Worm (Caenorhabditis elegans) whole organism, midembryonic: ENCODE data around the gene M199.134.

ENCODE experiments used
- flt-1 ChIP-seq: fragments of 200-800 bp; sonication (Bioruptor generic); IDR thresholded peaks from 2 replicates; pipeline ENCODE4 v1.3.6; 2022; ENCODE audit warnings: missing genetic modification characterization, missing compliant biosample characterization
- klf-2 ChIP-seq: fragments of 200-800 bp; sonication (Bioruptor generic); conservative IDR thresholded peaks from 2 replicates; pipeline ENCODE4 v1.3.6; 2022; ENCODE audit warnings: missing genetic modification reagents, missing genetic modification characterization, missing compliant biosample characterization
- ref-1 ChIP-seq: fragments of 200-800 bp; sonication (Bioruptor generic); conservative IDR thresholded peaks from 2 replicates; pipeline ENCODE4 v1.3.6; 2022; ENCODE audit warnings: missing genetic modification reagents, missing genetic modification characterization, missing compliant biosample characterization
- tab-1 ChIP-seq: fragments of 200-800 bp; sonication (Bioruptor generic); IDR thresholded peaks from 2 replicates; pipeline ENCODE4 v1.3.6; 2022; ENCODE audit warnings: missing genetic modification characterization, missing compliant biosample characterization
- ztf-29 ChIP-seq: fragments of 200-800 bp; sonication (Bioruptor generic); IDR thresholded peaks from 2 replicates; pipeline ENCODE4 v1.3.6; 2022; ENCODE audit warnings: missing genetic modification reagents, missing genetic modification characterization, missing compliant biosample characterization

DNA sequence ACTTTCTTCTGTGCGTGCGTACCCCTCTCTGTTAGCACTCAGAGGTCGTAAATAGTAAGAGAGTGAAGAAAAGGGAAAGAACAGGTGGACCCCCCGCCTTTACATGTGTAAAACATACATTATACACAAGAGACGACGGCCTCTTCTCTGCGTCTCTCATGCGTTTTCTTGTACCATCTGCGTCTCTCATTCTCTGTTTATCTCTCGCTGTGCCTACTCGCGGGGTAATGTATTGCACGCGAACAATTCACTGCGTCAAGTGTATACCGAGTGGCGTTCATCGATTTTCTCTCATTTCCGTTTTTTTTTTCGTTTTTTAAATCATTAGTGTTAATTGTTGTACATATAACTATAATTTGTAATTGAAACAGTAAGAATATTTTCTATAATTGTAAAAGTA, 5.8 kb downstream of the M199.134 start:
- TF ChIP-seq flt-1 (GFP tag; lab: Robert Waterston, UW) (no peak), ztf-29 (GFP tag; lab: Robert Waterston, UW) (no peak), ref-1 (no peak), tab-1 (GFP tag; lab: Robert Waterston, UW) (no peak), klf-2 (GFP tag; lab: Robert Waterston, UW) (no peak)
